Fruit fly (Drosophila melanogaster) whole organism, adult: ENCODE measurements around the gene CG33489.

ENCODE experiments used
- CG11617 ChIP-seq: fragments of 200-800 bp; sonication (Bioruptor generic); optimal IDR thresholded peaks from 2 replicates; lab custom pipeline; 2017; ENCODE audit warnings: mild to moderate bottlenecking, missing biosample characterization, missing genetic modification reagents, missing genetic modification characterization
- CG12768 ChIP-seq: fragments of 200-800 bp; sonication (Bioruptor generic); optimal IDR thresholded peaks from 2 replicates; lab custom pipeline; 2017; ENCODE audit warnings: missing biosample characterization, missing genetic modification characterization, mild to moderate bottlenecking, moderate library complexity, missing genetic modification reagents
- CG14711 ChIP-seq: fragments of 200-800 bp; sonication (Bioruptor generic); optimal IDR thresholded peaks from 2 replicates; lab custom pipeline; 2018; ENCODE audit warnings: missing biosample characterization, mild to moderate bottlenecking, missing genetic modification characterization, moderate library complexity
- CG1620 ChIP-seq: fragments of 200-800 bp; sonication (Bioruptor generic); optimal IDR thresholded peaks from 2 replicates; lab custom pipeline; 2016; ENCODE audit warnings: missing biosample characterization, missing genetic modification characterization
- CG33017 ChIP-seq: fragments of 200-800 bp; sonication (Bioruptor generic); optimal IDR thresholded peaks from 2 replicates; lab custom pipeline; 2018; ENCODE audit warnings: missing biosample characterization, mild to moderate bottlenecking, missing genetic modification characterization, moderate library complexity
- CG7101 ChIP-seq: fragments of 200-800 bp; sonication (Bioruptor generic); optimal IDR thresholded peaks from 2 replicates; lab custom pipeline; 2018; ENCODE audit warnings: missing biosample characterization, mild to moderate bottlenecking, missing genetic modification characterization, moderate library complexity
- Clk ChIP-seq: fragments of 200-800 bp; sonication (Bioruptor generic); optimal IDR thresholded peaks from 2 replicates; lab custom pipeline; 2017; ENCODE audit warnings: missing biosample characterization, missing genetic modification characterization
- Hr96 ChIP-seq: fragments of 200-800 bp; sonication (Bioruptor generic); optimal IDR thresholded peaks from 2 replicates; lab custom pipeline; 2016; ENCODE audit warnings: missing biosample characterization, missing genetic modification characterization
- Mnt ChIP-seq: fragments of 200-800 bp; sonication (Bioruptor generic); optimal IDR thresholded peaks from 2 replicates; lab custom pipeline; 2016; ENCODE audit warnings: missing biosample characterization, mild to moderate bottlenecking, missing genetic modification characterization
- cic ChIP-seq: fragments of 200-800 bp; sonication (Bioruptor generic); optimal IDR thresholded peaks from 2 replicates; lab custom pipeline; 2017; ENCODE audit warnings: missing biosample characterization, mild to moderate bottlenecking, missing genetic modification characterization, moderate library complexity
- cnc ChIP-seq, 2 experiments: fragments of >200 bp; optimal IDR thresholded peaks; 2 replicates each; lab custom pipeline; 2017
- kay ChIP-seq: fragments of 200-800 bp; sonication (Bioruptor generic); peaks from one replicate; lab custom pipeline; 2016; ENCODE audit warnings: missing biosample characterization, missing genetic modification characterization, borderline replicate concordance
- pad ChIP-seq: fragments of 200-800 bp; sonication (Bioruptor generic); optimal IDR thresholded peaks from 3 replicates; lab custom pipeline; 2017; ENCODE audit warnings: missing biosample characterization, missing genetic modification characterization, mild to moderate bottlenecking, moderate library complexity, missing genetic modification reagents
- tj ChIP-seq: fragments of 200-800 bp; sonication (Bioruptor generic); optimal IDR thresholded peaks from 3 replicates; lab custom pipeline; 2017; ENCODE audit warnings: missing biosample characterization, mild to moderate bottlenecking, missing genetic modification characterization, moderate library complexity

- TF ChIP-seq CG12768 (GFP tag; lab: Kevin White, UChicago): no peak
- TF ChIP-seq CG7101 (tag; lab: Kevin White, UChicago): no peak
- no peak for TF ChIP-seq kay (GFP tag; lab: Kevin White, UChicago)
- no peak for TF ChIP-seq CG1620 (GFP tag; lab: Kevin White, UChicago)
- no peak for TF ChIP-seq pad
- no peak for TF ChIP-seq Hr96 (GFP tag; lab: Kevin White, UChicago)
- no peak for TF ChIP-seq Mnt
- no peak for TF ChIP-seq CG11617 (GFP tag; lab: Kevin White, UChicago)
- TF ChIP-seq tj (GFP tag; lab: Kevin White, UChicago): no peak
- TF ChIP-seq cic (GFP tag; lab: Kevin White, UChicago): no peak
- TF ChIP-seq cnc (optimal IDR thresholded peaks at IDR 0.05; lab: Kevin White, UChicago): no peak
- no peak for TF ChIP-seq Clk (GFP tag; lab: Kevin White, UChicago)
- TF ChIP-seq CG33017 (tag; lab: Kevin White, UChicago): no peak
- TF ChIP-seq CG14711 (tag; lab: Kevin White, UChicago): no peak
These were observed 5.3 kb upstream of the CG33489 start, which contains the start of gene CG33269 for dm6 chr3L:11582097-11582496.
